Fruit fly (Drosophila melanogaster): ENCODE results near the gene CG7296.

Gene CG7296

DNA sequence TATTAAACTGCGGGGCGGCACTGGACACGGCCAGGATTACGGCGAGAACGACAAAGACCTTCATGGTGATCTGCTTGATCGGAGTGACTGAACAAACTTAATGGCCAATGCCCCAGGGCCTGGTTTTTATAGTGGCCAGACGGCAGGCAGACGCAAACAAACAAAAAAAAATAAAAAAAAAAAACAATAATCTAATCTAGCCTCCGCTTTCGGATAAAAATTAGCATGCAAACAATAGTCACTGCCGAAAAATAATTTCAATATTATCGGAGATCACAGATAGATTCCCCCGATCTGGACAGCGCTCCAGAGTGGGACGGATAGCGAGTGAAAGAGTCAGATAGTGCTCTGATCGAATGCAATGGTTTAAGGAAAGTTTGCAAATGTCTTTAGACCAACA, 2.6 kb downstream of the CG7296 start, which contains the start of gene CG7299:
TSS of gene CG7299 (minus strand) at position 101 of the 400 bp plus-strand sequence.
- TF ChIP-seq CG34406 (GFP tag; optimal IDR thresholded peaks at IDR 0.05) (no peak), cyc (GFP tag; optimal IDR thresholded peaks at IDR 0.05) (no peak), pdm3 (GFP tag; optimal IDR thresholded peaks at IDR 0.05) (no peak), Sox14 (GFP tag; optimal IDR thresholded peaks at IDR 0.05) (no peak), CG3032 (tag; optimal IDR thresholded peaks at IDR 0.05) (no peak), esn (GFP tag; optimal IDR thresholded peaks at IDR 0.05) (no peak), Ets96B (tag; optimal IDR thresholded peaks at IDR 0.05) (no peak), eg (GFP tag; IDR thresholded peaks at IDR 0.05) (no peak), topi (GFP tag; optimal IDR thresholded peaks at IDR 0.05) (no peak), achi (GFP tag; optimal IDR thresholded peaks at IDR 0.05) (no peak), CG6792 (GFP tag; optimal IDR thresholded peaks at IDR 0.05) (no peak), Eip78C (GFP tag) (no peak)

DNA sequence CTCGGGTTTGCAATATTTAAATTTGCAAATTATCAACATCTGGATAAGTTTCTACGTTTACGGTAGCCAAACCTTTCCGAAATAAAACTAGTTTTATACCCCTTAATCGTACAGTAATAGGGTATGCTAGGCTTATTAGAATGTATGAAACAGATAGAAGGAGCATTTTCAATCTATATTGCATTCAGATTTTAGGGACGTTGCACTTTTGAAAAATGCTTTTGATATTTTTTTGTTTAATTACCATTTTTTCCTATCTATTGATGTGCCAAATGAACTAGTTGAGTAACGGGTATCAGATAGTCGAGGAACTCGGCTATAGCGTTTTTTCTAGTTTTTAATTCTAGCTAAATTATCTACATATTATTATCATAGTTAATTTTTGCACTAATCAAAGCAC, 4.0 kb downstream of the CG7296 start:
- no peak for TF ChIP-seq esn (GFP tag; optimal IDR thresholded peaks at IDR 0.05)
- TF ChIP-seq dac (GFP tag; optimal IDR thresholded peaks at IDR 0.05): no peak
- TF ChIP-seq CG3032 (tag; optimal IDR thresholded peaks at IDR 0.05): no peak
- TF ChIP-seq CG31627 (GFP tag; optimal IDR thresholded peaks at IDR 0.05): no peak
- TF ChIP-seq Eip75B (GFP tag; optimal IDR thresholded peaks at IDR 0.05): no peak
- no peak for TF ChIP-seq CG11762 (GFP tag; optimal IDR thresholded peaks at IDR 0.05; ENCODE audit: insufficient read depth)
- no peak for TF ChIP-seq Sox14 (GFP tag; optimal IDR thresholded peaks at IDR 0.05)
- TF ChIP-seq CG32006 (GFP tag; optimal IDR thresholded peaks at IDR 0.05): no peak
- TF ChIP-seq dsx (GFP tag; optimal IDR thresholded peaks at IDR 0.05; ENCODE audit: poor library complexity, severe bottlenecking): no peak
- no peak for TF ChIP-seq CG9139 (GFP tag; optimal IDR thresholded peaks at IDR 0.05)
- no peak for TF ChIP-seq CG8319 (GFP tag; optimal IDR thresholded peaks at IDR 0.05)
- no peak for TF ChIP-seq OdsH (GFP tag; optimal IDR thresholded peaks at IDR 0.05)
- TF ChIP-seq pdm3 (GFP tag; optimal IDR thresholded peaks at IDR 0.05): no peak
- TF ChIP-seq CG6854 (GFP tag; optimal IDR thresholded peaks at IDR 0.05): no peak
- no peak for TF ChIP-seq CG6163 (GFP tag; IDR thresholded peaks at IDR 0.05)
- TF ChIP-seq net (GFP tag; optimal IDR thresholded peaks at IDR 0.05): no peak
- no peak for TF ChIP-seq Smox (GFP tag; optimal IDR thresholded peaks at IDR 0.05)
- no peak for TF ChIP-seq CG10631 (GFP tag; optimal IDR thresholded peaks at IDR 0.05)
- TF ChIP-seq CG8119 (GFP tag; IDR thresholded peaks at IDR 0.05): no peak

DNA sequence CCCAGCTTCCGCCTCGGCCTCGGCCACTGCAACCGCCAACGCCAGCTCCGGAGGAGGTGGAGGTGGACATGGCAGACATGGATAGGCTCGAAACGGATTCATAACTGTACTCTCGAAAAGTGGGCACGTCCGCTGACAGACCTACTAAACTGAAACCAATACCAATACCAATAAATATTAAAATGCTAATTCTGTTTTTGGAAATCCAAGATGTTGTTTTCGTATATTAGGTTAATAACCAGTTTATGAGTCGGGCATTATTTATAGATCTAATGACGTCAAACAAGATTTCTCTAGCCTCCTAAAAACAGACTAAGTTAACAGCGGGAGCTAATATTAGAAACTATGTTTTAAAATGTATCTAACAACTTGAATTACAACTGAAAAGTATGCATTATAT, 4.7 kb downstream of the CG7296 start:
- TF ChIP-seq Eip93F (GFP tag; optimal IDR thresholded peaks at IDR 0.05): no peak
- TF ChIP-seq CG7368 (GFP tag; optimal IDR thresholded peaks at IDR 0.05): no peak
- no peak for TF ChIP-seq achi (GFP tag; optimal IDR thresholded peaks at IDR 0.05)
- no peak for TF ChIP-seq Blimp-1 (GFP tag; optimal IDR thresholded peaks at IDR 0.05)
- no peak for TF ChIP-seq dac (GFP tag; optimal IDR thresholded peaks at IDR 0.05)
- TF ChIP-seq Sox14 (GFP tag; optimal IDR thresholded peaks at IDR 0.05): no peak
- TF ChIP-seq CG15336 (GFP tag; IDR thresholded peaks at IDR 0.05): no peak
- no peak for TF ChIP-seq fkh (GFP tag; optimal IDR thresholded peaks at IDR 0.05)
- no peak for TF ChIP-seq CG1621 (tag; optimal IDR thresholded peaks at IDR 0.05)
- TF ChIP-seq Gug (GFP tag; IDR thresholded peaks at IDR 0.05): no peak
- TF ChIP-seq CG16779 (tag; optimal IDR thresholded peaks at IDR 0.05): no peak
- TF ChIP-seq CG9139 (GFP tag; optimal IDR thresholded peaks at IDR 0.05): no peak

DNA sequence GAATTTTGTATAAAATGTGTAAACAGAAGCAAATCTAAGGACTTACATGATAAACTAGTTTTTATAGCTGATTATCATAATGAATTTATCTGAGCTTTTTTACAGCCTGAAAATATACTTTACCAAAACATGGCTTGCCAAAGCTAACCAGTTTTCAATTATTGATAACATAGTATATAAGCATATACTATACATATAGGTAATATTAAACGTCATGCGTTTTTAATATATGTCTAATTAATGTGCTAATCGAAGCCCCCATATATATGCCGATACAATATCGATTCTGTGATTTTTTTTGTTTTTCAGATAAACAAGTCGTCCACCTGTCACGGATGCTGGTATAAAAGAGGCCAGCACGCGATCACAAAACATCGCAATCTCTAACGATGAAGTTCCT, 5.3 kb downstream of the CG7296 start, which contains the start of gene CG17107:
TSS of gene CG17107 (plus strand) at position 301 of the 400 bp plus-strand sequence.
- TF ChIP-seq vri (GFP tag; optimal IDR thresholded peaks at IDR 0.05) (no peak), CG16779 (tag; optimal IDR thresholded peaks at IDR 0.05) (no peak), Sox102F (GFP tag; optimal IDR thresholded peaks at IDR 0.05) (no peak), Met (GFP tag; optimal IDR thresholded peaks at IDR 0.05) (no peak), Eip78C (GFP tag) (no peak)
